Fruit fly (Drosophila melanogaster) ovary, adult (tissue): ENCODE results near the gene Orc2.

ENCODE experiments used
- CG17801 ChIP-seq: fragments of 200-800 bp; optimal IDR thresholded peaks from 2 replicates; lab custom pipeline; 2019; ENCODE audit warnings: missing biosample characterization, mild to moderate bottlenecking, missing genetic modification characterization, moderate library complexity; ENCODE audit not compliant: partially characterized antibody

The Orc2 gene

DNA sequence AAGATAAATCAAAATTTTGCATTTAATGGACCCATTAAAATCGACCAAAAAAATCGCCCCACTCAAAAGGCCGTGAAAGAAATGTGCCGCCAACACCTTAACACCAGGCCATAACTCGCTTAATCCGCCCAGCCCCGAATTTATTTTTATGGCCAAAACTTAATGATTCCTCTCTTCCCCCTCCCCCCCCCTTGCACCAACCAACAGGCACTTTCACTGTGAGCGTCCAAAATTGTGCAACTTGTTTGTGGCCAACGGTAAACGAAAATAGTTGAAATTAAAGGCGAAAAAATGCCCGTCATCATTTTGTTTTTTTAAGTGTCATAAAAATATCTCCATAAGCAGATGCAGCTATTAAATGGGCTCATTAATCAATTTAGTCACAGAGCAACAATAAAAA, 18.6 kb upstream of the Orc2 start:
- no peak for TF ChIP-seq CG17801 (GFP tag; lab: Kevin White, UChicago)

DNA sequence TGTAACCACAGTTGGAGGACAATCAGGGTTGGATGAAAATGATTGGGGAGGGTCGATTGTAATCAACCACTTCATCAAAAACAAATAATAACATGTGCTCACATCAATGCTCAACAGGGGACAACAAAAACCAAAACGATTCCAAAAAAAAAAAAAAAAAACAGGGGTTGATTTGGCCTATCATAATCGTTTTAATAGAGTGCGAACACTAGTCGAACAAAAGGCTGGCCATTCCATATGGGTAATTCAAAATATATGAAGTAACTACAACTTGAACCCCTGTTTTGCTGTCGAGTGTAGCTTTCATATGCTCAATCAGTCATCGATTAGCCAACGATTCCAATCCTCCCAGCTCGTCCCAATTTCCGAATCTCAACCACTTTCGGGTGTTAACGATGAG, 17.3 kb upstream of the Orc2 start:
- no peak for TF ChIP-seq CG17801 (GFP tag; lab: Kevin White, UChicago)

DNA sequence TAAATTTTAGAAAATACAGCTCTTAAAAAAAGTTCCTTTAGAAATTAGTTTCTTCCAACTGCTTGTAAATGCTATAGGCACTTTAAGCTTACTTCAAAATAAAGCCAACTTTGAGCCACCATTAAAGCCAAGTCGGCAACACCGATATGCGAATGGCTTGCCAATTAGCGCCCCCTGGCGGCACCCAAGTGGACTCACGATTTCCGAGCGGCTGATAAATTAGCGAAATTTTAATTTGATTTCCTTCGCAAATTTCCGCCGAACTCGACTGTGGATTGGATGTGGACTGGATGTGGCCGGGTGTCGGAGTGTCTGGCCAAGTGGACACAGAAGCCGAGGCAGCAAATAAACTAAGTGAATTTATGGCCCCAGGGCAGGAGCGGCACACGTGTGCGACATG, 16.4 kb upstream of the Orc2 start, which contains the start of gene CG31517:
TSS of gene CG31517 (plus strand) at position 184 of the 400 bp plus-strand sequence.
- TF ChIP-seq CG17801 (GFP tag; lab: Kevin White, UChicago): no peak

DNA sequence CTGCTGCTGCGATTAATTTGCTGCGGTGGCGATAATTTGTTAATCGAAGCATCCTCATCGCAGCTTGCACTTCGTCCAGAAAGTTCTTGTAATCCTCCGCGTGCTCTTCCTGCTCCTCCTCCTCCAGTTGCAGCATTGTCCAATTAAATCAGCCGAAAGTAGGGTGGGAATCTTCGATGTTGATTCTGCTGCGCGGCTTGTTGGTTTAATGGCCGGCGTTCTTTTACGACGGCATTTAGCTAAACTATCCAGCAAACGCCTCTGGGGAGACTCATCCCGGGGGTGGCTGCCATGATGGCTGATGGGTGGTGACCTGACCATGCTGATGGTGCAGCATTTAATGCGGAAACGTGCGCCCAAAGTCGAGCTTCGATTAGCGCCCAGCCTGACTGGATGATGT, 15.1 kb upstream of the Orc2 start:
- no peak for TF ChIP-seq CG17801 (GFP tag; lab: Kevin White, UChicago)

DNA sequence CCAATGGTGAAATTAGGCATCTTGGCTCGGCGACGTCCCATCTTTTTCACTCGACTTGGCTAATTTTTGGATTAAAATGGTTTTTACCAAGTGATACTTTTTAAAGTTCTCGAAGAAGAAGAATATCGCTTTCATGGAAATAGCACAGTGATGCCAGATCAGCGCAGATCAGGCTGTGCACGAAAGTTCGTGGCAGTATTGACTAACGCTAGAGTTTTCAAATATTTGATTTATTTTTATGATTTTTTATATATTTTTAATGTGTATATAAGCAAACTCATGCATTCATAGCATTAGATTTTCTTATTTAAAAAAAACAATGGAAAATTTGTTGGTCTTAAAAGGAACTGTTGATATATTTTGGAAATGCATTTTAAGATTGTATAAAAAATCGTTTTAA, 13.6 kb upstream of the Orc2 start, which contains the start of gene CG9926:
TSS of gene CG9926 (minus strand) at position 101 of the 400 bp plus-strand sequence.
- no peak for TF ChIP-seq CG17801 (GFP tag; lab: Kevin White, UChicago)

DNA sequence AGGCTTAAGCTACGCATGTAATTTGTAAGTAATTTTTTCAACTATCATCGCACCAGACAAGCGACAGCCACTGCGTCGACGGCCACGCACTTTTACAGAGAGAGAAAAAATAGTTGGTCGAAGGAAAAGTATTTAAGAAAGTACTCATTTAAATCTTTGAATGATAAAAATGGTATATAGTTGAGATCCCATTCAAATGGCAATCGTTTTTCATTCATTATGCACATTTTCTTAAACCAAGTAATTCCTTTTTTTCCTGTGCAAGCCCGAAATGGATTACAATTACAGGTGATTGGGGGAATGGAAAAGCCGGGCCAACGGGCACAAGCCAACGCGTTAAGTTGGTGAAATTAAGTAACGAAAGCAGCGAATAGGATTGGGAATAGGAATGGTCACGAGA, 12.4 kb upstream of the Orc2 start:
- no peak for TF ChIP-seq CG17801 (GFP tag; lab: Kevin White, UChicago)

DNA sequence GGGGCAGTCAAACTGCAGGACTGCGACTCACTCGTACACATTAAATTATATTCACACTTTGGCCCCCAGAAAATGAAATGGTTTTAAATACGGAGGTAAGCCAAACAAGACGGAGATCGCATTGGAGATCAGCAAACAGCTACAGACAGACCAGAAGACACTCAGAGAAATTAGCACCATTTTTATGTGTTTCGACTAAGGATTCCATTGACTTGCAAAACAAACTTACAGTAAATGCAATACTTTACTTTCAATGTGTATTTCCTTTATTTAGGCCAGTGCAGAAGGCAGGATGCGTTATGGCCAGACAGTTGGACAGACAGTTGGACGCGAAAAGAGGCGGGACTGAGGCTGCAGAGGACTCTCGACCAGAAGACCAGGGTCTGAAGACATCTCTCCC, 9.5 kb upstream of the Orc2 start:
- TF ChIP-seq CG17801 (GFP tag; lab: Kevin White, UChicago): no peak

DNA sequence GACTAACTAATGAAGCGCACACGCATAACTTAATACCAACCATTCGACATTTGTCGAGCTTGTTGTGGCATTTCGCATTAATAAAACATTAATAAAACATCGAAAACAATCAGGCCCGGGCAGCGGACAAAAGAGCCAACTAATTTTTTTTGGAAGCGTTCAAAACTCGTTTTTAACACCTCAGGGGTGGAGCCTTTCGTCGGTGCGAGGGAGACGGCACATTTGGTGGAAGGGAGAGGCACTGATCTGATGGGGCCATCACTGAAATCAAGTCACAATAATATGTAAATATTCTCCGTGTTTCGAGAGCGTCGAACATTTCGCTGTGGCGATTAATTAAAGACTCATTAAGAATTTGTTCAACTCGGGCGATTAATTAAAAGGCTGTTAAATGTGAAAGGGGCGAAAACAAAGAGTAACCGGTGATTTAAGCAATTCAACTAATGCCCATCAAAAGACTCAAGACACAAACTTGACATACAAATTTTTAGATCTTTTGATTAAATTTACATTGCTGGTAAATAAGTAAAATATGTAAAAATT, 7.8 kb upstream of the Orc2 start:
- no peak for TF ChIP-seq CG17801 (GFP tag; lab: Kevin White, UChicago)

DNA sequence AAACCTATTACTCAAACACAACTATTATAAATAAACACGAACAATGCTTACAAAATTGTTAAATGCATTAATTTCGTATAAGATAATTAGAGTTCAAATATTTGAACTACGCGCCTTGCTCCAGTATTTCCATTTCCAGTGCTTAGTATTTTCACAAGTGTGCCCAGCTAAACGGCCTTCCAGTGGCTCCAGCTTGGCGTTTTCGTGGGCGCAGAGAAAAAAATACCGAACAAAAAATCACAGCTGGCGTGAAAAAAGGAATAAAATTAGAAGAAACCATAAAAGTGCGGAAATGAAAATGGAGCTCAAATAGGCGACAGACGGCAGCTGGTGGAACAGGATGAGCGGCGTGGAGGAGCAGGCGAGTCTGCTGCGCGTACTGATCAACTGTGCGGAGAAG, 6.1 kb upstream of the Orc2 start, which contains the start of gene Ipp:
TSS of gene Ipp (plus strand) at position 208 of the 400 bp plus-strand sequence.
- TF ChIP-seq CG17801 (GFP tag; lab: Kevin White, UChicago): no peak

DNA sequence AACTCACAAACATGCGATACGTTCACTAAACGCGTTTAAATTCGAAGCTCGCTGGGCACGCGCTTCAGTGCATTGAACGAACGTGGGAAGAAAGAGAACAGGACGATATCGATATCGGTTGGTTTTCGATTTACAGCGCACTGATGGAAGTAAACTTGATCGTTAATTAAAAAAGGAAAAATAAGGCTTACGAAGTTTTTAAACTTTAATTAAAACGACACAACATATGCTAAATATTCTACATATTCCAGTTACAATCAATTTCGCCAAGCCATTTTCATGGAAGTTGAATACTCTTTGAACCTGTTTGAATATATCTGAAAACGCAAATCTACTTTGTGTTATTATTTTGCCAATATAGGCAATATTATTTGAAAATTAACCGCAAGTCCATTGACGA, 611 bp upstream of the Orc2 start, which contains the start of gene Kots:
TSS of gene Kots (minus strand) at position 101 of the 400 bp plus-strand sequence.
- TF ChIP-seq CG17801 (GFP tag; lab: Kevin White, UChicago): no peak

DNA sequence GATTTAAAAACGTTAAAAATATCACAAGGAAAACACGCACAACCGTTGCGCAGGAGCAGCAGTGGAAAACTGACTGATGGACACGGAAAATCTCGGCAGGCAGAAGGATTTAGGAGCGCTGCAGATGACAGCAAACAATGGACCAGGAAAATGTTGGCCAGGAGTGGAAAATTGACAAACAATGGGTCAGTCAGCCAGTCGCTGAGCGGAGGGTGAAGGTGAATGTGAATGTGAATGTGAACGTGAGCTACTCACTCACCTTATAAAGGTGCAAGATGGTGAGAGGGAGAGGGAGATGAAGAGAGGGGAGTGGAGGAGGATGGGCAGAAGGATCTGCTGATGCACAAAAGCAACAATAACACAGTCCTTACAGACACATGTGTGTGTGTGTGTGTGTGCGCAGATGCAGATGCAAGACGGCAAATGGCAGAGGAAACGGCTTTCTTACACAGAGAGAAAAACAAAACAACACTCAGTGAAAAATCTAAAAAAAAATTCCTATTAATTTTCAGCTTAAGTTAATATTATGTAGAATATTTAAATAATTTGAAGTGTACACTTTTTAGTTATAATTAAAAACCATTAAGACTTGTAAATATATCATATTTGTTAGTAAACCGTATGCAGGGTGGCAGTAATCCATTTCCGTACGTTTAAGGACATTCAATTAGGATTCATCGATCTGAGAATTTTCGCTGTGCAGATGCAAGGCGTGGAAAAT, 7.2 kb downstream of the Orc2 start:
- no peak for TF ChIP-seq CG17801 (GFP tag; lab: Kevin White, UChicago)

DNA sequence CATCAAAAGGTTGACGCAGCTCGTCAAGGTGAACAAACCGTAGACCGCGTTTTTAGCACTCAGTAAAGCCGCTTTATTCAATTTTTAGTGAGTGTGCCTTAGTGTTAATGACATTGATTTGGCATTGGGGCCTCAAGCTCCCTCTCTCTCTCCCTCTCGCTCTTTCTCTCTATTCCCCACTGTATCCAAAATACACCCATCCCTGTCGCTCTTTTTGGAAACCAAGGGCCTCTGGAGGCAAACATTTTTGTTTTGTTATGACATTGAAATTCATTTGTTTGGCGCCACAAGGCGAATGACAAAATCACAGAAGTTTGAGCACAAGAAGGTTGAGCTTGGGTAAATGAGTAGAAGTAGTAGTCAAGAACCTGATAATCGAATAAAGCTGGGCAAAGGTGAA, 8.0 kb downstream of the Orc2 start:
- no peak for TF ChIP-seq CG17801 (GFP tag; lab: Kevin White, UChicago)

DNA sequence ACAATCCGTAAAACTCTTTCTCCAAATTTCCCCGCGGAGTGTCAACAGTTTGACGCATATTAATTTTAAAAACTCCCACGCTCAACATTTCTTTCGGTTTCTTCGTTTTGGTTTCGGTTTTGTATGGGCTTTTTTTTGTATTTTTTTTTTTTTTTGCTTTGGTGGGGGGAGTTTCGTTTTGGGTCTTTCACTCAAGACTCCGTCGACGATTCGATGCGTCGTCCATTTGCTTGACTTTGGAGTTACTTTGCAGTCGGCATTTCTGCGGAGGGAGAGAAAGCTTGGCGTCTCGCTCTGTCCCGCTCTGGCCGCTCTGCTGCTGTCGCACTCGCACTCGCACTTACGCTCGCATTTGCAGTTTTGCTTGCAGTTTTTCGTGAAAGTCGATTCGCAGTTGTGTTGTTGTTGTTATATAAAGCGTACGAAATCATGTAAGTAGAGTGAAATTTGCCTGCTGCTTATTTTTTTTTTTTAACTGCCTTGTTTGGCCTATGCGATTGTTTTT, 10.1 kb downstream of the Orc2 start:
- no peak for TF ChIP-seq CG17801 (GFP tag; lab: Kevin White, UChicago)

DNA sequence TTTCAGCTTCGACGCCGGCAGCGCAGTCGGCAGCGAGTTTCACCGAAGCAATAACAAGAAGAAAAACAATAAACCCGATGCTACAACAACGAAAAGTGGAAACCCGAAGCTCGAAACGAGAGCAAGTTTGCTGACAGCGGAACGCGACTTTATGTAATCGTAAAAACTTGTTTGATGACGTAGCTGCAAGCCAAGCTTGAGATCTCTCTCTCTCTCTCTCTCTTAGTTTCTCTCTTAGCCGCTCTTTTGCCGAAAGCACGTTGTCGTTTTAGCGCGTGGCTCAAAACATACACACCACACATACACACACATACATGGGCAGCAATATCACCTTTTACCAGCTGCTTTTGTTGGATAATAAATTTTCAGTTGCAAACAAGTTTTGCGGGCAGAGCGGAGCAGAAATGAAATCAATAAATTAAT, 11.4 kb downstream of the Orc2 start:
- TF ChIP-seq CG17801 (GFP tag; lab: Kevin White, UChicago): no peak

DNA sequence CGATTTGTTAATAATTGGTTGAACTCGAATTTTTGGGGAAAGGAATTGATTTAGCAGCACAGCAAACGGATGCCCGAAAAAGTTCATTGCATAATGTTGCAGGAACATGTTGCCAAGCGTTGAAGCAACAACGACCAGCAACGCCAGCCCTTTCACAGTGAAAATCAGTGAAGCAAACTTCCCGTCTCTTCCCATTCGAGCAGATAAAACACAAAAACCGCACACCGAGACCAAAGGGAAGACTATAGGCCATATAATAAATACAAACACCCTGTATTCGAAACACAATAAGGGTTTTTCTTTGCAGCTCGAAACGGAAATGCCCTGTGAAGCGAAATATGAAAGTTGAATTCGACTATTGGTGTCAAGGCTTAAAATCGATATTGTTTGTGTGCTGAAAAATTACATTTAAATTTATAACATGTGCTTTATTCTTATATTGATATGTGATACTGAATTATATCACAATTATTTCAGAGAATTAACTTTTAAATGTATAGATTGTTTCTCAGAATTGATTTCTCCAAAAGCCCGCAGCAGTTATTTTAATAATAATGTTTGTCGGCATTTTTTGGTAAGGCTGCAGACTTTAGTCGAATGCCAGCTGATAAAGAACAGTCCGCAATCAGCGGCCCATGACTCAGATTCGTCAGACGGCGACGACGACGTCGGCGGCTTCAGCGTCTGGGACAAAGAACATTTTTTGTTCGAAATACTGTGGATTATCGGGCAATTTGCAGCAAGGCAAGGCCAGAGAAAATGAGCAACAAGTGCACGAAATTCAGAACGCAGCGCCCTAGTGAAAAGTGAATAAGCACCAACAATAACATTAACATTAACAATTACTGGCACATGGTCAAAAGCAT, 12.7 kb downstream of the Orc2 start:
- TF ChIP-seq CG17801 (GFP tag; lab: Kevin White, UChicago): no peak
